Fruit fly (Drosophila melanogaster) whole organism, embryonic: ENCODE results near the gene Hmt4-20.
A peak's percentile ranks its signal among the peaks of the same experiment; 100 is the strongest.

Experiments used
- Aef1 ChIP-seq: fragments of 200-800 bp; sonication (Bioruptor generic); IDR thresholded peaks from 3 replicates; pipeline ENCODE4 v1.3.6; 2022; ENCODE audit warnings: missing biosample characterization, missing genetic modification characterization
- CG10321 ChIP-seq: fragments of 200-800 bp; sonication (Bioruptor generic); IDR thresholded peaks from 2 replicates; pipeline ENCODE4 v1.3.6; 2022; ENCODE audit warnings: missing biosample characterization, missing genetic modification characterization
- CG10543 ChIP-seq: fragments of 200-800 bp; sonication (Bioruptor generic); optimal IDR thresholded peaks from 3 replicates; lab custom pipeline; 2017; ENCODE audit warnings: missing biosample characterization, mild to moderate bottlenecking, missing genetic modification characterization, moderate library complexity
- CG11247 ChIP-seq: fragments of 200-800 bp; sonication (Bioruptor generic); IDR thresholded peaks from 2 replicates; pipeline ENCODE4 v1.3.6; 2022; ENCODE audit warnings: missing biosample characterization, missing genetic modification characterization
- CG12659 ChIP-seq: fragments of 200-800 bp; sonication (Bioruptor generic); optimal IDR thresholded peaks from 3 replicates; lab custom pipeline; 2017; ENCODE audit warnings: mild to moderate bottlenecking, missing biosample characterization, missing genetic modification reagents, missing genetic modification characterization
- CG13287 ChIP-seq: fragments of 200-800 bp; sonication (Bioruptor generic); IDR thresholded peaks from 2 replicates; pipeline ENCODE4 v1.3.6; 2022; ENCODE audit warnings: missing biosample characterization, missing genetic modification characterization; ENCODE audit not compliant: partially characterized antibody
- CG13775 ChIP-seq: fragments of 200-800 bp; sonication (Bioruptor generic); optimal IDR thresholded peaks from 3 replicates; lab custom pipeline; 2017; ENCODE audit warnings: missing biosample characterization, mild to moderate bottlenecking, missing genetic modification characterization
- CG2116 ChIP-seq: fragments of 200-800 bp; sonication (Bioruptor generic); optimal IDR thresholded peaks from 3 replicates; lab custom pipeline; 2018; ENCODE audit warnings: missing biosample characterization, mild to moderate bottlenecking, missing genetic modification characterization
- CG2199 ChIP-seq: fragments of 200-800 bp; sonication (Bioruptor generic); IDR thresholded peaks from 3 replicates; pipeline ENCODE4 v1.3.6; 2022; ENCODE audit warnings: missing biosample characterization, missing genetic modification characterization
- CG2889 ChIP-seq: fragments of 200-800 bp; sonication (Bioruptor generic); IDR thresholded peaks from 3 replicates; pipeline ENCODE4 v1.3.6; 2022; ENCODE audit warnings: missing biosample characterization, missing genetic modification characterization
- CG31441 ChIP-seq: fragments of 200-800 bp; sonication (Bioruptor generic); IDR thresholded peaks from 2 replicates; pipeline ENCODE4 v1.3.6; 2022; ENCODE audit warnings: missing biosample characterization, missing genetic modification characterization
- CG43689 ChIP-seq: fragments of 200-800 bp; sonication (Bioruptor generic); IDR thresholded peaks from 2 replicates; pipeline ENCODE4 v1.3.6; 2022; ENCODE audit warnings: missing biosample characterization, missing genetic modification characterization
- CG6683 ChIP-seq: fragments of 200-800 bp; sonication (Bioruptor generic); optimal IDR thresholded peaks from 2 replicates; lab custom pipeline; 2017; ENCODE audit warnings: missing biosample characterization, mild to moderate bottlenecking, missing genetic modification characterization, missing genetic modification reagents
- CG6689 ChIP-seq: fragments of 200-800 bp; sonication (Bioruptor generic); IDR thresholded peaks from 2 replicates; pipeline ENCODE4 v1.3.6; 2022; ENCODE audit warnings: missing biosample characterization, missing genetic modification characterization
- CG6765 ChIP-seq: fragments of 200-800 bp; sonication (Bioruptor generic); optimal IDR thresholded peaks from 3 replicates; lab custom pipeline; 2017; ENCODE audit warnings: missing biosample characterization, mild to moderate bottlenecking, missing genetic modification characterization
- CG6791 ChIP-seq: fragments of 200-800 bp; sonication (Bioruptor generic); IDR thresholded peaks from 3 replicates; pipeline ENCODE4 v1.3.6; 2022; ENCODE audit warnings: missing biosample characterization, missing genetic modification characterization; ENCODE audit not compliant: partially characterized antibody
- CG7556 ChIP-seq: fragments of 200-800 bp; sonication (Bioruptor generic); optimal IDR thresholded peaks from 2 replicates; lab custom pipeline; 2017; ENCODE audit warnings: missing biosample characterization, mild to moderate bottlenecking, missing genetic modification characterization
- CG7745 ChIP-seq: fragments of 200-800 bp; sonication (Bioruptor generic); optimal IDR thresholded peaks from 2 replicates; lab custom pipeline; 2018; ENCODE audit warnings: missing biosample characterization, mild to moderate bottlenecking, missing genetic modification characterization, moderate library complexity
- CG8281 ChIP-seq: fragments of 200-800 bp; sonication (Bioruptor generic); optimal IDR thresholded peaks from 2 replicates; lab custom pipeline; 2018; ENCODE audit warnings: missing biosample characterization, mild to moderate bottlenecking, missing genetic modification characterization, moderate library complexity
- CG8765 ChIP-seq: fragments of 200-800 bp; sonication (Bioruptor generic); IDR thresholded peaks from 2 replicates; pipeline ENCODE4 v1.3.6; 2022; ENCODE audit warnings: missing biosample characterization, missing genetic modification characterization
- CG8924 ChIP-seq: fragments of 200-800 bp; optimal IDR thresholded peaks from 3 replicates; lab custom pipeline; 2019; ENCODE audit warnings: missing biosample characterization, mild to moderate bottlenecking, missing genetic modification characterization, moderate library complexity
- CG9215 ChIP-seq: fragments of 200-800 bp; sonication (Bioruptor generic); IDR thresholded peaks from 2 replicates; pipeline ENCODE4 v1.3.6; 2022; ENCODE audit warnings: missing biosample characterization, missing genetic modification characterization
- CG9609 ChIP-seq: fragments of 200-800 bp; sonication (Bioruptor generic); optimal IDR thresholded peaks from 3 replicates; lab custom pipeline; 2016; ENCODE audit warnings: missing biosample characterization, missing genetic modification characterization
- CG9876 ChIP-seq: fragments of 200-800 bp; sonication (Bioruptor generic); optimal IDR thresholded peaks from 2 replicates; lab custom pipeline; 2016; ENCODE audit warnings: missing biosample characterization, missing genetic modification characterization
- CrebB ChIP-seq: fragments of 200-800 bp; sonication (Bioruptor generic); optimal IDR thresholded peaks from 3 replicates; lab custom pipeline; 2018; ENCODE audit warnings: missing biosample characterization, mild to moderate bottlenecking, missing genetic modification characterization
- Elba2 ChIP-seq: fragments of 200-800 bp; sonication (Bioruptor generic); optimal IDR thresholded peaks from 3 replicates; lab custom pipeline; 2016; ENCODE audit warnings: missing biosample characterization, missing genetic modification characterization
- Fer1 ChIP-seq: fragments of 200-800 bp; sonication (Bioruptor generic); optimal IDR thresholded peaks from 2 replicates; lab custom pipeline; 2017; ENCODE audit warnings: missing biosample characterization, mild to moderate bottlenecking, missing genetic modification characterization
- GATAe ChIP-seq: fragments of 200-800 bp; sonication (Bioruptor generic); conservative IDR thresholded peaks from 2 replicates; pipeline ENCODE4 v1.3.6; 2022; ENCODE audit warnings: missing biosample characterization, missing genetic modification characterization
- Hsf ChIP-seq: fragments of 200-800 bp; sonication (Bioruptor generic); optimal IDR thresholded peaks from 3 replicates; lab custom pipeline; 2016; ENCODE audit warnings: missing biosample characterization, missing genetic modification characterization
- NfI ChIP-seq: fragments of 200-800 bp; sonication (Bioruptor generic); optimal IDR thresholded peaks from 3 replicates; lab custom pipeline; 2018; ENCODE audit warnings: missing biosample characterization, mild to moderate bottlenecking, missing genetic modification characterization, moderate library complexity
- Rfx ChIP-seq: fragments of 200-800 bp; sonication (Bioruptor generic); IDR thresholded peaks from 2 replicates; pipeline ENCODE4 v1.3.6; 2022; ENCODE audit warnings: missing biosample characterization, missing genetic modification characterization
- al ChIP-seq: fragments of 200-800 bp; sonication (Bioruptor generic); IDR thresholded peaks from 2 replicates; pipeline ENCODE4 v1.3.6; 2022; ENCODE audit warnings: missing biosample characterization, missing genetic modification characterization
- cato ChIP-seq: fragments of 200-800 bp; sonication (Bioruptor generic); optimal IDR thresholded peaks from 2 replicates; lab custom pipeline; 2016; ENCODE audit warnings: missing biosample characterization, missing genetic modification characterization, borderline replicate concordance
- croc ChIP-seq: fragments of 200-800 bp; sonication (Bioruptor generic); conservative IDR thresholded peaks from 3 replicates; pipeline ENCODE4 v1.3.6; 2022; ENCODE audit warnings: missing biosample characterization, missing genetic modification characterization
- dan ChIP-seq: fragments of 200-800 bp; sonication (Bioruptor generic); IDR thresholded peaks from 2 replicates; pipeline ENCODE4 v1.3.6; 2022; ENCODE audit warnings: missing biosample characterization, missing genetic modification characterization
- dati ChIP-seq: fragments of 200-800 bp; sonication (Bioruptor generic); IDR thresholded peaks from 2 replicates; pipeline ENCODE4 v1.3.6; 2022; ENCODE audit warnings: missing biosample characterization, missing genetic modification characterization
- gem ChIP-seq: fragments of 200-800 bp; sonication (Bioruptor generic); optimal IDR thresholded peaks from 2 replicates; lab custom pipeline; 2019; ENCODE audit warnings: missing biosample characterization, mild to moderate bottlenecking, missing genetic modification characterization, moderate library complexity
- grn ChIP-seq: fragments of 200-800 bp; sonication (Bioruptor generic); optimal IDR thresholded peaks from 3 replicates; lab custom pipeline; 2017; ENCODE audit warnings: missing biosample characterization, missing genetic modification characterization
- her ChIP-seq: fragments of 200-800 bp; sonication (Bioruptor generic); optimal IDR thresholded peaks from 2 replicates; lab custom pipeline; 2016; ENCODE audit warnings: missing biosample characterization, missing genetic modification characterization
- lov ChIP-seq, 2 experiments: fragments of 200-800 bp in 1 of 2; fragments of >200 bp in 1 of 2; sonication (Bioruptor generic) in 1 of 2; IDR thresholded peaks in 1 of 2; optimal IDR thresholded peaks in 1 of 2; 2 replicates in 1 of 2; 3 replicates in 1 of 2; pipeline versions ENCODE4 v1.3.6 to Lab custom; 2017 to 2022; ENCODE audit warnings: missing biosample characterization in 1 of 2, missing genetic modification characterization in 1 of 2
- luna ChIP-seq: fragments of 200-800 bp; sonication (Bioruptor generic); optimal IDR thresholded peaks from 2 replicates; lab custom pipeline; 2016; ENCODE audit warnings: missing biosample characterization, missing genetic modification characterization
- maf-S ChIP-seq: fragments of 200-800 bp; sonication (Bioruptor generic); optimal IDR thresholded peaks from 2 replicates; lab custom pipeline; 2016; ENCODE audit warnings: missing biosample characterization, missing genetic modification characterization
- nerfin-1 ChIP-seq: fragments of 200-800 bp; sonication (Bioruptor generic); optimal IDR thresholded peaks from 3 replicates; lab custom pipeline; 2019; ENCODE audit warnings: missing biosample characterization, mild to moderate bottlenecking, missing genetic modification characterization, moderate library complexity
- nerfin-2 ChIP-seq: fragments of 200-800 bp; sonication (Bioruptor generic); IDR thresholded peaks from 2 replicates; pipeline ENCODE4 v1.3.6; 2022; ENCODE audit warnings: missing biosample characterization, missing genetic modification characterization; ENCODE audit not compliant: partially characterized antibody
- pho ChIP-seq: fragments of 200-800 bp; sonication (Bioruptor generic); optimal IDR thresholded peaks from 2 replicates; lab custom pipeline; 2016; ENCODE audit warnings: missing biosample characterization, missing genetic modification characterization
- prd ChIP-seq, 3 experiments: fragments of >200 bp in 2 of 3; fragments of 200-800 bp in 1 of 3; sonication (Bioruptor generic) in 1 of 3; optimal IDR thresholded peaks in 2 of 3; IDR thresholded peaks in 1 of 3; 2 replicates in 2 of 3; 3 replicates in 1 of 3; pipeline versions ENCODE4 v1.3.6 to Lab custom; 2017 to 2022; ENCODE audit warnings: missing biosample characterization in 1 of 3, missing genetic modification characterization in 1 of 3
- rib ChIP-seq: fragments of 200-800 bp; sonication (Bioruptor generic); IDR thresholded peaks from 2 replicates; pipeline ENCODE4 v1.3.6; 2022; ENCODE audit warnings: missing biosample characterization, missing genetic modification characterization
- run ChIP-seq: fragments of 200-800 bp; sonication (Bioruptor generic); optimal IDR thresholded peaks from 3 replicates; lab custom pipeline; 2018; ENCODE audit warnings: missing biosample characterization, mild to moderate bottlenecking, missing genetic modification characterization
- sna ChIP-seq: fragments of 200-800 bp; sonication (Bioruptor generic); IDR thresholded peaks from 2 replicates; pipeline ENCODE4 v1.3.6; 2022; ENCODE audit warnings: missing biosample characterization, missing genetic modification characterization; ENCODE audit not compliant: partially characterized antibody
- zfh1 ChIP-seq: fragments of 200-800 bp; sonication (Bioruptor generic); IDR thresholded peaks from 3 replicates; pipeline ENCODE4 v1.3.6; 2022; ENCODE audit warnings: missing biosample characterization, missing genetic modification characterization

Hmt4-20 gene

DNA sequence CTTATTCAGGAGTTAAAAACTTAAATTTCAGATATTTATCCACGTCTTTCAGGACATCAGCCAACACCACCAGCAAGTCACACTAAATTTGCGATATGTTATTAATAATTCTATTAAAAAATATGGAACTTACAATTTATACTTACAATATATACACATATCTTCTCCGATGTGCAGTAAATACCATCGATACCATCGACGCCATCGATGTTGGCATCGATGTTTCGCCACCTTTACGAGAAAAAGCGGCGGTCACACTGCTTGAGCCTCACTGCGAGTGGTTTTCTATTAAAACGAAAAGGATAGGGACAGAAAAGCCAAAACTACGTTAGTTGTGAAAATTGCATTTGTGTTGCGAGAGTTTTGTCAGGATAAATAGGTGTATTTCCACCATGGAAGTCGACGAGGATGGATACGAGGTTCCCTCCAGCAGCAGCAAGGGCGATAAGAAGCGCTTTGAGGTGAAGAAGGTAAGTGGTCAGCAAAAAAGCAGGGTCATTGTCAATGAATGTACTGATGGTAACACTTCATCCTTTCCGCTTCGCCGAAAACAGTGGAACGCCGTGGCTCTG lies 8.7 kb downstream of the Hmt4-20 start, which contains the start of gene Roc1a (continued):
- no peak for TF ChIP-seq CG6765 (GFP tag; lab: Kevin White, UChicago)
- TF ChIP-seq gem (tag; lab: Kevin White, UChicago) = no peak
- no peak for TF ChIP-seq luna
- TF ChIP-seq croc (GFP tag; lab: Robert Waterston, UW) = no peak
- TF ChIP-seq CG10543 = no peak
- TF ChIP-seq CG9609 (GFP tag; lab: Kevin White, UChicago) = no peak
- TF ChIP-seq CG10321 (GFP tag; lab: Robert Waterston, UW) = no peak
- TF ChIP-seq CG2199 (GFP tag; lab: Robert Waterston, UW) = no peak
- no peak for TF ChIP-seq CG8281 (tag; lab: Kevin White, UChicago)
- no peak for TF ChIP-seq CG7745 (tag; lab: Kevin White, UChicago)
- TF ChIP-seq dan (GFP tag; lab: Robert Waterston, UW) = no peak
- no peak for TF ChIP-seq Elba2
- TF ChIP-seq nerfin-1 (tag; lab: Kevin White, UChicago) = no peak
- no peak for TF ChIP-seq Fer1 (GFP tag; lab: Kevin White, UChicago)
- TF ChIP-seq CG9876 (GFP tag; lab: Kevin White, UChicago) = no peak
- TF ChIP-seq rib = no peak
- no peak for TF ChIP-seq CG8765
- no peak for TF ChIP-seq pho
- TF ChIP-seq CG7556 = no peak
- TF ChIP-seq CG2889 (GFP tag; lab: Robert Waterston, UW) = no peak
- no peak for TF ChIP-seq NfI (GFP tag; lab: Kevin White, UChicago)
- TF ChIP-seq CG6791 (GFP tag; lab: Robert Waterston, UW) = peak; percentile 79
- peak; percentile 71 for TF ChIP-seq CG13287 (GFP tag; lab: Robert Waterston, UW)
- TF ChIP-seq Aef1 (GFP tag; lab: Robert Waterston, UW) = no peak
- no peak for TF ChIP-seq CG6689 (GFP tag; lab: Robert Waterston, UW)
- TF ChIP-seq dati (GFP tag; lab: Robert Waterston, UW) = no peak
- no peak for TF ChIP-seq CG9215
- TF ChIP-seq CG6683 = no peak
- TF ChIP-seq CG11247 (GFP tag; lab: Robert Waterston, UW) = no peak
- no peak for TF ChIP-seq CrebB (tag; lab: Kevin White, UChicago)
- TF ChIP-seq CG13775 (GFP tag; lab: Kevin White, UChicago) = peak; percentile 45
- no peak for TF ChIP-seq GATAe (GFP tag; lab: Robert Waterston, UW)
- TF ChIP-seq sna (GFP tag; lab: Robert Waterston, UW) = peak; percentile 15; the same call in 1 of the 2 replicates
- no peak for TF ChIP-seq CG43689 (GFP tag; lab: Robert Waterston, UW)
- peak; percentile 1 for TF ChIP-seq CG12659
- TF ChIP-seq zfh1 = 0 out of 3 replicates have a peak, but pooled peaks have one; percentile 21
- no peak for TF ChIP-seq her (GFP tag; lab: Kevin White, UChicago)
- no peak for TF ChIP-seq al
- TF ChIP-seq Hsf = no peak
- TF ChIP-seq maf-S (GFP tag; lab: Kevin White, UChicago) = no peak
- no peak for TF ChIP-seq run
- no peak for TF ChIP-seq grn
- peak; percentile 42 for TF ChIP-seq nerfin-2
- TF ChIP-seq Rfx (GFP tag; lab: Robert Waterston, UW) = peak; percentile 35; the same call in 1 of the 2 replicates
- no peak for TF ChIP-seq CG31441 (GFP tag; lab: Robert Waterston, UW)
- TF ChIP-seq prd (optimal IDR thresholded peaks at IDR 0.05; lab: Kevin White, UChicago) = no peak
- no peak for TF ChIP-seq prd (GFP tag; IDR thresholded peaks at IDR 0.05; lab: Robert Waterston, UW)
- peak; percentile 38 for TF ChIP-seq CG8924 (tag; lab: Kevin White, UChicago)
- TF ChIP-seq cato (GFP tag; lab: Kevin White, UChicago) = no peak
- no peak for TF ChIP-seq lov (optimal IDR thresholded peaks at IDR 0.05; lab: Kevin White, UChicago)
- TF ChIP-seq lov (GFP tag; IDR thresholded peaks at IDR 0.05; lab: Robert Waterston, UW) = no peak
- peak; percentile 15 for TF ChIP-seq CG2116 (GFP tag; lab: Kevin White, UChicago)
